Fruit fly (Drosophila melanogaster) whole organism, embryonic: ENCODE results near the gene Cpsf100.

Source experiments
- Aef1 ChIP-seq: fragments of 200-800 bp; sonication (Bioruptor generic); IDR thresholded peaks from 3 replicates; pipeline ENCODE4 v1.3.6; 2022; ENCODE audit warnings: missing biosample characterization, missing genetic modification characterization
- Atf-2 ChIP-seq: fragments of 200-800 bp; sonication (Bioruptor generic); optimal IDR thresholded peaks from 2 replicates; lab custom pipeline; 2016; ENCODE audit warnings: missing biosample characterization, missing genetic modification characterization
- Bdp1 ChIP-seq: fragments of 200-800 bp; sonication (Bioruptor generic); optimal IDR thresholded peaks from 3 replicates; lab custom pipeline; 2016; ENCODE audit warnings: missing biosample characterization, missing genetic modification characterization
- C15 ChIP-seq: fragments of 200-800 bp; sonication (Bioruptor generic); IDR thresholded peaks from 3 replicates; pipeline ENCODE4 v1.3.6; 2022; ENCODE audit warnings: missing biosample characterization, missing genetic modification characterization
- CG14014 ChIP-seq: fragments of 200-800 bp; sonication (Bioruptor generic); IDR thresholded peaks from 2 replicates; pipeline ENCODE4 v1.3.6; 2022; ENCODE audit warnings: missing biosample characterization, missing genetic modification characterization
- CG16815 ChIP-seq: fragments of 200-800 bp; sonication (Bioruptor generic); optimal IDR thresholded peaks from 3 replicates; lab custom pipeline; 2017; ENCODE audit warnings: missing biosample characterization, mild to moderate bottlenecking, missing genetic modification characterization
- CG17568 ChIP-seq: fragments of 200-800 bp; sonication (Bioruptor generic); optimal IDR thresholded peaks from 2 replicates; lab custom pipeline; 2018; ENCODE audit warnings: missing biosample characterization, mild to moderate bottlenecking, missing genetic modification characterization, moderate library complexity
- CG1792 ChIP-seq: fragments of 200-800 bp; sonication (Bioruptor generic); optimal IDR thresholded peaks from 2 replicates; lab custom pipeline; 2016; ENCODE audit warnings: missing biosample characterization, missing genetic modification characterization
- CG18262 ChIP-seq: fragments of 200-800 bp; optimal IDR thresholded peaks from 3 replicates; lab custom pipeline; 2019; ENCODE audit warnings: missing biosample characterization, mild to moderate bottlenecking, missing genetic modification characterization, moderate library complexity
- CG1832 ChIP-seq: fragments of 200-800 bp; sonication (Bioruptor generic); optimal IDR thresholded peaks from 2 replicates; lab custom pipeline; 2017; ENCODE audit warnings: missing biosample characterization, mild to moderate bottlenecking, missing genetic modification characterization, inconsistent platforms
- CG18599 ChIP-seq: fragments of 200-800 bp; sonication (Bioruptor generic); optimal IDR thresholded peaks from 3 replicates; lab custom pipeline; 2017; ENCODE audit warnings: missing biosample characterization, missing genetic modification characterization, mild to moderate bottlenecking, moderate library complexity, missing genetic modification reagents
- CG32772 ChIP-seq: fragments of 200-800 bp; sonication (Bioruptor generic); IDR thresholded peaks from 2 replicates; pipeline ENCODE4 v1.3.6; 2022; ENCODE audit warnings: missing biosample characterization, missing genetic modification characterization
- CG3726 ChIP-seq: fragments of 200-800 bp; sonication (Bioruptor generic); IDR thresholded peaks from 3 replicates; pipeline ENCODE4, ENCODE4 v1.3.6; 2022; ENCODE audit warnings: missing biosample characterization, missing genetic modification characterization
- CG43689 ChIP-seq: fragments of 200-800 bp; sonication (Bioruptor generic); IDR thresholded peaks from 2 replicates; pipeline ENCODE4 v1.3.6; 2022; ENCODE audit warnings: missing biosample characterization, missing genetic modification characterization
- CG4617 ChIP-seq: fragments of 200-800 bp; sonication (Bioruptor generic); optimal IDR thresholded peaks from 3 replicates; lab custom pipeline; 2016; ENCODE audit warnings: missing biosample characterization, missing genetic modification characterization, borderline replicate concordance
- CG8281 ChIP-seq: fragments of 200-800 bp; sonication (Bioruptor generic); optimal IDR thresholded peaks from 2 replicates; lab custom pipeline; 2018; ENCODE audit warnings: missing biosample characterization, mild to moderate bottlenecking, missing genetic modification characterization, moderate library complexity
- CG8924 ChIP-seq: fragments of 200-800 bp; optimal IDR thresholded peaks from 3 replicates; lab custom pipeline; 2019; ENCODE audit warnings: missing biosample characterization, mild to moderate bottlenecking, missing genetic modification characterization, moderate library complexity
- CTCF ChIP-seq: fragments of 200-800 bp; sonication (Bioruptor generic); optimal IDR thresholded peaks from 2 replicates; lab custom pipeline; 2017; ENCODE audit warnings: missing biosample characterization, mild to moderate bottlenecking, missing genetic modification characterization, moderate library complexity
- CrebB ChIP-seq: fragments of 200-800 bp; sonication (Bioruptor generic); optimal IDR thresholded peaks from 3 replicates; lab custom pipeline; 2018; ENCODE audit warnings: missing biosample characterization, mild to moderate bottlenecking, missing genetic modification characterization
- Deaf1 ChIP-seq: fragments of 200-800 bp; optimal IDR thresholded peaks from 3 replicates; lab custom pipeline; 2019; ENCODE audit warnings: missing biosample characterization, mild to moderate bottlenecking, missing genetic modification characterization, moderate library complexity
- Drgx ChIP-seq: fragments of 200-800 bp; sonication (Bioruptor generic); IDR thresholded peaks from 2 replicates; pipeline ENCODE4 v1.3.6; 2022; ENCODE audit warnings: missing biosample characterization, missing genetic modification characterization
- Ets97D ChIP-seq: fragments of 200-800 bp; sonication (Bioruptor generic); optimal IDR thresholded peaks from 3 replicates; lab custom pipeline; 2016; ENCODE audit warnings: missing biosample characterization, missing genetic modification characterization
- HHEX ChIP-seq: fragments of 200-800 bp; sonication (Bioruptor generic); optimal IDR thresholded peaks from 3 replicates; lab custom pipeline; 2017; ENCODE audit warnings: missing biosample characterization, mild to moderate bottlenecking, missing genetic modification characterization, missing genetic modification reagents
- HLH3B ChIP-seq: fragments of 200-800 bp; sonication (Bioruptor generic); IDR thresholded peaks from 2 replicates; pipeline ENCODE4 v1.3.6; 2022; ENCODE audit warnings: missing biosample characterization, missing genetic modification characterization
- Jarid2 ChIP-seq: fragments of 200-800 bp; sonication (Bioruptor generic); optimal IDR thresholded peaks from 3 replicates; lab custom pipeline; 2017; ENCODE audit warnings: mild to moderate bottlenecking, missing biosample characterization, missing genetic modification reagents, missing genetic modification characterization
- Kr ChIP-seq: fragments of 200-800 bp; sonication (Bioruptor generic); optimal IDR thresholded peaks from 2 replicates; lab custom pipeline; 2017; ENCODE audit warnings: missing biosample characterization, mild to moderate bottlenecking, missing genetic modification characterization
- MBD-R2 ChIP-seq: fragments of 200-800 bp; sonication (Bioruptor generic); IDR thresholded peaks from 2 replicates; pipeline ENCODE4 v1.3.6; 2022; ENCODE audit warnings: missing biosample characterization, missing genetic modification characterization
- Neu2 ChIP-seq: fragments of 200-800 bp; sonication (Bioruptor generic); optimal IDR thresholded peaks from 3 replicates; lab custom pipeline; 2016; ENCODE audit warnings: missing biosample characterization, missing genetic modification characterization, borderline replicate concordance
- Oli ChIP-seq: fragments of 200-800 bp; sonication (Bioruptor generic); optimal IDR thresholded peaks from 2 replicates; lab custom pipeline; 2018; ENCODE audit warnings: missing biosample characterization, mild to moderate bottlenecking, missing genetic modification characterization, moderate library complexity
- Ravus ChIP-seq: fragments of 200-800 bp; sonication (Bioruptor generic); IDR thresholded peaks from 2 replicates; pipeline ENCODE4 v1.3.6; 2022; ENCODE audit warnings: missing biosample characterization, missing genetic modification characterization
- Six4 ChIP-seq: fragments of 200-800 bp; sonication (Bioruptor generic); optimal IDR thresholded peaks from 2 replicates; lab custom pipeline; 2016; ENCODE audit warnings: missing biosample characterization, missing genetic modification characterization
- Trl ChIP-seq, 3 experiments: fragments of >200 bp in 2 of 3; fragments of 200-800 bp in 1 of 3; sonication (Bioruptor generic) in 1 of 3; optimal IDR thresholded peaks; 2 replicates in 1 of 3; 3 replicates in 2 of 3; lab custom pipeline; 2016 to 2017; ENCODE audit warnings: missing biosample characterization in 1 of 3, missing genetic modification characterization in 1 of 3
- da ChIP-seq: fragments of 200-800 bp; sonication (Bioruptor generic); optimal IDR thresholded peaks from 2 replicates; lab custom pipeline; 2016; ENCODE audit warnings: missing biosample characterization, missing genetic modification characterization
- emc ChIP-seq: fragments of 200-800 bp; sonication (Bioruptor generic); optimal IDR thresholded peaks from 2 replicates; lab custom pipeline; 2016; ENCODE audit warnings: missing biosample characterization, missing genetic modification characterization
- eve ChIP-seq, 2 experiments: fragments of >200 bp; optimal IDR thresholded peaks; 2 replicates each; lab custom pipeline; 2017; ENCODE audit warnings: missing biosample characterization in 2 of 2, missing genetic modification characterization in 2 of 2
- fd102C ChIP-seq: fragments of 200-800 bp; sonication (Bioruptor generic); optimal IDR thresholded peaks from 2 replicates; lab custom pipeline; 2018; ENCODE audit warnings: missing biosample characterization, mild to moderate bottlenecking, missing genetic modification characterization, moderate library complexity
- fd96Cb ChIP-seq: fragments of 200-800 bp; sonication (Bioruptor generic); optimal IDR thresholded peaks from 2 replicates; lab custom pipeline; 2018; ENCODE audit warnings: missing biosample characterization, mild to moderate bottlenecking, missing genetic modification characterization, moderate library complexity
- gce ChIP-seq: fragments of 200-800 bp; sonication (Bioruptor generic); IDR thresholded peaks from 3 replicates; pipeline ENCODE4 v1.3.6; 2022; ENCODE audit warnings: missing biosample characterization, missing genetic modification characterization
- gro ChIP-seq: fragments of 200-800 bp; sonication (Bioruptor generic); optimal IDR thresholded peaks from 2 replicates; lab custom pipeline; 2016; ENCODE audit warnings: missing biosample characterization, missing genetic modification characterization
- insv ChIP-seq, 2 experiments: fragments of 200-800 bp; sonication (Bioruptor generic); optimal IDR thresholded peaks; 3 replicates each; lab custom pipeline; 2016 to 2018; ENCODE audit warnings: missing biosample characterization in 2 of 2, missing genetic modification characterization in 2 of 2
- jigr1 ChIP-seq: fragments of 200-800 bp; sonication (Bioruptor generic); IDR thresholded peaks from 3 replicates; pipeline ENCODE4 v1.3.6; 2022; ENCODE audit warnings: missing biosample characterization, missing genetic modification characterization
- knrl ChIP-seq: fragments of 200-800 bp; sonication (Bioruptor generic); IDR thresholded peaks from 3 replicates; pipeline ENCODE4 v1.3.6; 2022; ENCODE audit warnings: missing biosample characterization, missing genetic modification characterization; ENCODE audit not compliant: partially characterized antibody
- lilli ChIP-seq: fragments of 200-800 bp; sonication (Bioruptor generic); optimal IDR thresholded peaks from 3 replicates; lab custom pipeline; 2016; ENCODE audit warnings: missing biosample characterization, missing genetic modification characterization
- nau ChIP-seq: fragments of 200-800 bp; sonication (Bioruptor generic); optimal IDR thresholded peaks from 3 replicates; lab custom pipeline; 2017; ENCODE audit warnings: missing biosample characterization, mild to moderate bottlenecking, missing genetic modification characterization, missing genetic modification reagents
- pros ChIP-seq: fragments of 200-800 bp; sonication (Bioruptor generic); optimal IDR thresholded peaks from 3 replicates; lab custom pipeline; 2019; ENCODE audit warnings: missing biosample characterization, mild to moderate bottlenecking, missing genetic modification characterization, moderate library complexity
- repo ChIP-seq: fragments of 200-800 bp; sonication (Bioruptor generic); optimal IDR thresholded peaks from 2 replicates; lab custom pipeline; 2016; ENCODE audit warnings: missing biosample characterization, missing genetic modification characterization
- sens-2 ChIP-seq: fragments of 200-800 bp; sonication (Bioruptor generic); IDR thresholded peaks from 2 replicates; pipeline ENCODE4 v1.3.6; 2022; ENCODE audit warnings: missing biosample characterization, missing genetic modification characterization
- tap ChIP-seq: fragments of 200-800 bp; optimal IDR thresholded peaks from 3 replicates; lab custom pipeline; 2019; ENCODE audit warnings: missing biosample characterization, mild to moderate bottlenecking, missing genetic modification characterization, moderate library complexity
- tio ChIP-seq: fragments of 200-800 bp; sonication (Bioruptor generic); optimal IDR thresholded peaks from 2 replicates; lab custom pipeline; 2017; ENCODE audit warnings: missing biosample characterization, missing genetic modification characterization, inconsistent platforms
- trh ChIP-seq: fragments of 200-800 bp; sonication (Bioruptor generic); optimal IDR thresholded peaks from 2 replicates; lab custom pipeline; 2016; ENCODE audit warnings: missing biosample characterization, missing genetic modification characterization
- unc-4 ChIP-seq: fragments of 200-800 bp; sonication (Bioruptor generic); IDR thresholded peaks from 2 replicates; pipeline ENCODE4 v1.3.6; 2022; ENCODE audit warnings: missing biosample characterization, missing genetic modification characterization; ENCODE audit not compliant: partially characterized antibody
- vnd ChIP-seq: fragments of 200-800 bp; sonication (Bioruptor generic); IDR thresholded peaks from 3 replicates; pipeline ENCODE4 v1.3.6; 2022; ENCODE audit warnings: missing biosample characterization, missing genetic modification characterization; ENCODE audit not compliant: partially characterized antibody

Gene Cpsf100

DNA sequence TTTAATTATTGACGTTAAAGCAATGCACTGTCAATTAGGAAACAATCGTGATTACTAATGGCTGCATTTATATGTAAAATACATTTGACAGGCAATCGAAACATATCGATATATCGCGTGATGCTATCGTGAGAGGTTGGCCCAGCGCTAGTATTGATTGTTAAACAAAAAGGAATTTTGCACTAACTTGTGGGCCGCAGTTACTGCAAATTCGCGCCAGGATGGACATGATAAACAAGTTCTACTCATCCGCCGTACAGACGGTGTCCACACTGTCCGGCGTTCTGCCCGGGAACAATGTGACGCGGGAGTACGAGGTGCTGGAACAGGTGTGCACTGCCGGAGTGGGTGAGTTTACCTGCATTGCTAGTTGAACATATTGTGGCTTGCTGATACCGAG, 7.3 kb upstream of the Cpsf100 start, which contains the start of the genes eIF4E6 and CG1951 (continued):
- TF ChIP-seq Kr (GFP tag; lab: Kevin White, UChicago): no peak
- TF ChIP-seq HHEX (GFP tag; lab: Kevin White, UChicago): no peak
- TF ChIP-seq repo: no peak
- no peak for TF ChIP-seq Drgx
- no peak for TF ChIP-seq CG18262 (tag; lab: Kevin White, UChicago)
- no peak for TF ChIP-seq gce (GFP tag; lab: Robert Waterston, UW)
- TF ChIP-seq emc (GFP tag; lab: Kevin White, UChicago): no peak
- no peak for TF ChIP-seq C15
- no peak for TF ChIP-seq CG1792 (GFP tag; lab: Kevin White, UChicago)
- no peak for TF ChIP-seq tio
- no peak for TF ChIP-seq HLH3B (GFP tag; lab: Robert Waterston, UW)
- no peak for TF ChIP-seq Six4 (GFP tag; lab: Kevin White, UChicago)
- peak in 1 of 2 experiments; percentile 12 for TF ChIP-seq insv (GFP tag; optimal IDR thresholded peaks at IDR 0.05; lab: Kevin White, UChicago)
- peak; percentile 95 for TF ChIP-seq knrl
- TF ChIP-seq fd96Cb (tag; lab: Kevin White, UChicago): no peak
- no peak for TF ChIP-seq CG17568 (GFP tag; lab: Kevin White, UChicago)
- TF ChIP-seq pros (GFP tag; lab: Kevin White, UChicago): no peak
- no peak for TF ChIP-seq fd102C (GFP tag; lab: Kevin White, UChicago)
- no peak for TF ChIP-seq nau (GFP tag; lab: Kevin White, UChicago)
- no peak for TF ChIP-seq Aef1 (GFP tag; lab: Robert Waterston, UW)
- TF ChIP-seq CG8924: peak; percentile 58
- peak; percentile 10 for TF ChIP-seq CG8281 (tag; lab: Kevin White, UChicago)
- no peak for TF ChIP-seq Atf-2 (GFP tag; lab: Kevin White, UChicago)
- peak; percentile 94 for TF ChIP-seq unc-4 (GFP tag; lab: Robert Waterston, UW)
- no peak for TF ChIP-seq CG32772
- no peak for TF ChIP-seq sens-2 (GFP tag; lab: Robert Waterston, UW)
- no peak for TF ChIP-seq Ravus (GFP tag; lab: Robert Waterston, UW)
- TF ChIP-seq trh (GFP tag; lab: Kevin White, UChicago): no peak
- TF ChIP-seq jigr1: no peak
- TF ChIP-seq Neu2 (GFP tag; lab: Kevin White, UChicago): no peak
- peak; percentile 90 for TF ChIP-seq CG4617
- no peak for TF ChIP-seq CG18599 (GFP tag; lab: Kevin White, UChicago)
- TF ChIP-seq CrebB (tag; lab: Kevin White, UChicago): no peak
- peak; percentile 50 for TF ChIP-seq gro (GFP tag; lab: Kevin White, UChicago)
- peak; percentile 32 for TF ChIP-seq CTCF
- no peak for TF ChIP-seq eve (GFP tag; optimal IDR thresholded peaks at IDR 0.05; lab: Kevin White, UChicago)
- no peak for TF ChIP-seq Deaf1 (tag; lab: Kevin White, UChicago)
- no peak for TF ChIP-seq CG1832 (GFP tag; lab: Kevin White, UChicago)
- TF ChIP-seq MBD-R2 (GFP tag; lab: Robert Waterston, UW): peak; percentile 92
- no peak for TF ChIP-seq CG43689
- TF ChIP-seq Jarid2 (GFP tag; lab: Kevin White, UChicago): no peak
- peak; percentile 93 for TF ChIP-seq vnd
- TF ChIP-seq Ets97D (GFP tag; lab: Kevin White, UChicago): peak; percentile 30
- no peak for TF ChIP-seq Bdp1 (GFP tag; lab: Kevin White, UChicago)
- TF ChIP-seq da (GFP tag; lab: Kevin White, UChicago): no peak
- no peak for TF ChIP-seq CG16815 (GFP tag; lab: Kevin White, UChicago)
- TF ChIP-seq CG3726: no peak
- TF ChIP-seq lilli: no peak
- TF ChIP-seq Trl (optimal IDR thresholded peaks at IDR 0.05; lab: Kevin White, UChicago): no peak
- TF ChIP-seq Trl (GFP tag; optimal IDR thresholded peaks at IDR 0.05; lab: Kevin White, UChicago): no peak
- no peak for TF ChIP-seq tap (tag; lab: Kevin White, UChicago)
- no peak for TF ChIP-seq CG14014 (GFP tag; lab: Robert Waterston, UW)
- no peak for TF ChIP-seq Oli (tag; lab: Kevin White, UChicago)
